Fruit fly (Drosophila melanogaster): ENCODE results near the gene CG7386.

DNA sequence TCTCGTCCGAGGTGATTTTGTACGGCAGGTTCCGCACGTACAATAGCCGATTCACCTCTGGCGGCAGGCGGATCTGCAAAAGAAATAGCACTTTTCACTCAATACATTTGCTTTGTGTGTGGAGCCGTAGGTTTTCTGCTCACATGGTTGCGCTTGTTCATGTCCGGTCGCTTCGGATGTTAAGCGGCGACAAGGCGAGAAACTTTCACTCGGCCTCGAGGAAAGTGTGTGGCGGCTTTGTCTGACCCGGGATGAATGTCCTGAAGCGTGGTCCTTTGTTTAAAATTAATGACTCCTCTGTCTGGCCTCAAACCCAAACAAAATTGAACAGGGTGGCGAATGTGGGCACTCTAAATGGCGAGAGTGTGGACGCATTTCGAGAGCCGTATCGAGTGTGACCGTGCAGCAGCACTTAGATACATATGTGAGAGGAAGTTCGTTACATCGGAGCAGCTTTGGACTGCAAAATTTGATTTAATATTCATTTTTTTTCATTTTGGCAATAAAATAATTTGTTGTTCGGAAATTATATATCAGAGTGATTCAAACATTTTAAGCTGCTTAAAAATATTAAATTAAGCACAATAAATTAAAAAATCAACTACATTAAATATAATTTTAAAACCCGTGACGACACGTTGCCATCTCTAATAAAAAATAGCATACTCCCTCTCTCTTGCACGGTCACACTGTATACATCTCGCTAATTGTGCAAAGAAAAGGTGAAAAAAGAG lies 3.4 kb downstream of the CG7386 start, which contains the start of the genes Sf3b6 and Tnpo:
- no peak for TF ChIP-seq Myc (optimal IDR thresholded peaks at IDR 0.05)
- TF ChIP-seq insv (optimal IDR thresholded peaks at IDR 0.05): no peak
- TF ChIP-seq h (optimal IDR thresholded peaks at IDR 0.05): no peak
- TF ChIP-seq psq (optimal IDR thresholded peaks at IDR 0.05): no peak
